Worm (Caenorhabditis elegans): Measurements from ENCODE around the gene rpac-40.

- TF ChIP-seq nhr-76 (tag; optimal IDR thresholded peaks at IDR 0.05) (no peak), unc-39 (tag; optimal IDR thresholded peaks at IDR 0.05) (no peak), ztf-11 (tag; optimal IDR thresholded peaks at IDR 0.05) (no peak), mls-2 (tag; optimal IDR thresholded peaks at IDR 0.05) (no peak), sem-2 (GFP tag; optimal IDR thresholded peaks at IDR 0.05) (no peak), nhr-12 (tag; optimal IDR thresholded peaks at IDR 0.05) (no peak), nhr-28 (tag; optimal IDR thresholded peaks at IDR 0.05) (no peak), elt-1 (tag; optimal IDR thresholded peaks at IDR 0.05; ENCODE audit: borderline replicate concordance, insufficient read depth) (no peak), elt-3 (tag; optimal IDR thresholded peaks at IDR 0.05) (no peak), ces-1 (GFP tag; optimal IDR thresholded peaks at IDR 0.05) (no peak), snpc-4 (tag; optimal IDR thresholded peaks at IDR 0.05) (no peak), M03D4.4 (tag; optimal IDR thresholded peaks at IDR 0.05) (no peak), ceh-83 (GFP tag; optimal IDR thresholded peaks at IDR 0.05) (no peak), nhr-237 (tag; optimal IDR thresholded peaks at IDR 0.05) (no peak)
These were observed 12.2 kb downstream of the rpac-40 start for ce11 chrV:4211521-4211920.
